Worm (Caenorhabditis elegans) whole organism, early embryonic: ENCODE data around the gene F46H5.3.

ENCODE experiments used
- B0310.2 ChIP-seq: sonication (generic microtip); optimal IDR thresholded peaks from 2 replicates; lab custom pipeline; 2016; ENCODE audit warnings: mild to moderate bottlenecking, missing genetic modification characterization, missing compliant biosample characterization
- ama-1 ChIP-seq: fragments of 150-350 bp; optimal IDR thresholded peaks from 2 replicates; lab custom pipeline; 2014
- ceh-13 ChIP-seq: fragments of 200-800 bp; sonication (Bioruptor generic); optimal IDR thresholded peaks from 2 replicates; lab custom pipeline; 2018; ENCODE audit warnings: mild to moderate bottlenecking, missing genetic modification characterization, missing compliant biosample characterization
- ets-7 ChIP-seq: sonication (generic microtip); optimal IDR thresholded peaks from 2 replicates; lab custom pipeline; 2016; ENCODE audit warnings: missing genotype, missing genetic modification characterization, missing compliant biosample characterization
- flt-1 ChIP-seq: fragments of 200-800 bp; sonication (Bioruptor generic); IDR thresholded peaks from 2 replicates; pipeline ENCODE4 v1.3.6; 2022; ENCODE audit warnings: missing genetic modification characterization, missing compliant biosample characterization
- hmbx-1 ChIP-seq: sonication (generic microtip); optimal IDR thresholded peaks from 2 replicates; lab custom pipeline; 2016; ENCODE audit warnings: mild to moderate bottlenecking, missing genetic modification characterization, missing compliant biosample characterization
- scrt-1 ChIP-seq: fragments of 200-800 bp; sonication (Bioruptor generic); IDR thresholded peaks from 2 replicates; pipeline ENCODE4 v1.3.6; 2022; ENCODE audit warnings: missing genetic modification characterization, missing compliant biosample characterization
- tbx-37 ChIP-seq: fragments of 200-800 bp; sonication (Bioruptor generic); conservative IDR thresholded peaks from 2 replicates; pipeline ENCODE4 v1.3.6; 2022; ENCODE audit warnings: missing genetic modification reagents, missing genetic modification characterization, missing compliant biosample characterization
- tra-4 ChIP-seq: sonication (generic microtip); optimal IDR thresholded peaks from 2 replicates; lab custom pipeline; 2017; ENCODE audit warnings: missing genetic modification characterization, missing compliant biosample characterization

DNA sequence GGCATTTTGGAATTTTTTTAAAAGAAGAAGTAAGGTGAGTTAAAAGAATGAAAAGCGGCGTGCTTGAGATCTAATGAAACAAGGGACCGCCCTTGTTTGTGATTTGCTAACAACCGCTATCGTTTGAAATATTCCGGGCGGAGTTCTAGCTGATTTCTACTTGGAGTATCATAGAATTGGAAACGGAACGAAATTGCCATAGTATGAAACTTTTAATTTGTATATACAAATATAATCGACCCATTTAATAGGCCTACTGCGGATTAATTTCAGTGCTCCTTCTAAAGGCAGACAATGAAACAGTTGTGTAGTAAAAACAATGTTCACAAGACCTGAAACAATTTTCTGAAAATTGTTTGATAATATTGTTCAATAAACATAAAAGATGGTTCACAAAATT lies 46.6 kb downstream of the F46H5.3 start, which contains the start of gene C55B6.7:
- TF ChIP-seq scrt-1 (GFP tag; lab: Robert Waterston, UW) (no peak), ceh-13 (GFP tag; lab: Kevin White, UChicago) (no peak), ama-1 (lab: Kevin White, UChicago) (no peak), flt-1 (GFP tag; lab: Robert Waterston, UW) (no peak), ets-7 (tag; lab: Kevin White, UChicago) (no peak), tbx-37 (no peak), hmbx-1 (tag; lab: Kevin White, UChicago) (no peak), tra-4 (tag; lab: Kevin White, UChicago) (no peak), B0310.2 (tag; lab: Kevin White, UChicago) (no peak)
